Fruit fly (Drosophila melanogaster) whole organism, prepupa: ENCODE measurements around the gene CG14883.
A peak's percentile ranks its signal among the peaks of the same experiment; 100 is the strongest.

Experiments used
- Blimp-1 ChIP-seq: fragments of 200-800 bp; sonication (Bioruptor generic); optimal IDR thresholded peaks from 3 replicates; lab custom pipeline; 2017; ENCODE audit warnings: missing biosample characterization, missing genetic modification characterization, mild to moderate bottlenecking, moderate library complexity, missing genetic modification reagents
- CG10631 ChIP-seq: fragments of 200-800 bp; sonication (Bioruptor generic); optimal IDR thresholded peaks from 2 replicates; lab custom pipeline; 2016; ENCODE audit warnings: missing biosample characterization, missing genetic modification characterization
- CG10669 ChIP-seq: fragments of 200-800 bp; sonication (Bioruptor generic); optimal IDR thresholded peaks from 3 replicates; lab custom pipeline; 2018; ENCODE audit warnings: missing biosample characterization, mild to moderate bottlenecking, missing genetic modification characterization, moderate library complexity
- CG11294 ChIP-seq: fragments of 200-800 bp; sonication (Bioruptor generic); IDR thresholded peaks from 2 replicates; pipeline ENCODE4 v1.3.6; 2022; ENCODE audit warnings: missing biosample characterization, missing genetic modification characterization
- CG11902 ChIP-seq: fragments of 200-800 bp; sonication (Bioruptor generic); optimal IDR thresholded peaks from 3 replicates; lab custom pipeline; 2016; ENCODE audit warnings: missing biosample characterization, missing genetic modification characterization
- CG15336 ChIP-seq: fragments of 200-800 bp; sonication (Bioruptor generic); IDR thresholded peaks from 2 replicates; pipeline ENCODE4 v1.3.6; 2022; ENCODE audit warnings: missing biosample characterization, missing genetic modification characterization
- CG1621 ChIP-seq: fragments of 200-800 bp; sonication (Bioruptor generic); optimal IDR thresholded peaks from 3 replicates; lab custom pipeline; 2018; ENCODE audit warnings: missing biosample characterization, mild to moderate bottlenecking, missing genetic modification characterization
- CG3032 ChIP-seq: fragments of 200-800 bp; optimal IDR thresholded peaks from 2 replicates; lab custom pipeline; 2019; ENCODE audit warnings: missing biosample characterization, mild to moderate bottlenecking, missing genetic modification characterization, moderate library complexity
- CG31627 ChIP-seq: fragments of 200-800 bp; sonication (Bioruptor generic); optimal IDR thresholded peaks from 3 replicates; lab custom pipeline; 2016; ENCODE audit warnings: missing biosample characterization, missing genetic modification characterization
- CG32006 ChIP-seq: fragments of 200-800 bp; sonication (Bioruptor generic); optimal IDR thresholded peaks from 3 replicates; lab custom pipeline; 2017; ENCODE audit warnings: missing biosample characterization, mild to moderate bottlenecking, missing genetic modification characterization
- CG34406 ChIP-seq: fragments of 200-800 bp; sonication (Bioruptor generic); optimal IDR thresholded peaks from 3 replicates; lab custom pipeline; 2016; ENCODE audit warnings: missing biosample characterization, missing genetic modification characterization
- CG3919 ChIP-seq: fragments of 200-800 bp; sonication (Bioruptor generic); optimal IDR thresholded peaks from 3 replicates; lab custom pipeline; 2016; ENCODE audit warnings: missing biosample characterization, missing genetic modification characterization
- CG4318 ChIP-seq: fragments of 200-800 bp; sonication (Bioruptor generic); optimal IDR thresholded peaks from 3 replicates; lab custom pipeline; 2017; ENCODE audit warnings: missing biosample characterization, mild to moderate bottlenecking, missing genetic modification characterization
- CG6276 ChIP-seq: fragments of 200-800 bp; sonication (Bioruptor generic); optimal IDR thresholded peaks from 2 replicates; lab custom pipeline; 2017; ENCODE audit warnings: missing biosample characterization, mild to moderate bottlenecking, missing genetic modification characterization
- CG6792 ChIP-seq: fragments of 200-800 bp; sonication (Bioruptor generic); optimal IDR thresholded peaks from 3 replicates; lab custom pipeline; 2016; ENCODE audit warnings: missing biosample characterization, missing genetic modification characterization
- CG6808 ChIP-seq: fragments of 200-800 bp; sonication (Bioruptor generic); optimal IDR thresholded peaks from 3 replicates; lab custom pipeline; 2017; ENCODE audit warnings: missing biosample characterization, missing genetic modification characterization, mild to moderate bottlenecking, moderate library complexity, missing genetic modification reagents
- CG6854 ChIP-seq: fragments of 200-800 bp; sonication (Bioruptor generic); optimal IDR thresholded peaks from 2 replicates; lab custom pipeline; 2017; ENCODE audit warnings: missing biosample characterization, mild to moderate bottlenecking, missing genetic modification characterization
- CG7368 ChIP-seq: fragments of 200-800 bp; sonication (Bioruptor generic); optimal IDR thresholded peaks from 3 replicates; lab custom pipeline; 2016; ENCODE audit warnings: missing biosample characterization, missing genetic modification characterization
- CG8119 ChIP-seq: fragments of 200-800 bp; sonication (Bioruptor generic); IDR thresholded peaks from 3 replicates; pipeline ENCODE4 v1.3.6; 2022; ENCODE audit warnings: missing biosample characterization, missing genetic modification characterization
- CG8319 ChIP-seq: fragments of 200-800 bp; sonication (Bioruptor generic); optimal IDR thresholded peaks from 3 replicates; lab custom pipeline; 2016; ENCODE audit warnings: missing biosample characterization, missing genetic modification characterization
- CG8632 ChIP-seq: fragments of 200-800 bp; sonication (Bioruptor generic); optimal IDR thresholded peaks from 3 replicates; lab custom pipeline; 2016; ENCODE audit warnings: missing biosample characterization, missing genetic modification characterization
- CG9139 ChIP-seq: fragments of 200-800 bp; sonication (Bioruptor generic); optimal IDR thresholded peaks from 3 replicates; lab custom pipeline; 2017; ENCODE audit warnings: missing biosample characterization, mild to moderate bottlenecking, missing genetic modification characterization
- Eip75B ChIP-seq: fragments of 200-800 bp; sonication (Bioruptor generic); optimal IDR thresholded peaks from 3 replicates; lab custom pipeline; 2016; ENCODE audit warnings: missing biosample characterization, missing genetic modification characterization
- Eip78C ChIP-seq: fragments of 200-800 bp; sonication (Bioruptor generic); peaks from one replicate; lab custom pipeline; 2016; ENCODE audit warnings: missing biosample characterization, missing genetic modification characterization
- Eip93F ChIP-seq: fragments of 200-800 bp; sonication (Bioruptor generic); optimal IDR thresholded peaks from 2 replicates; lab custom pipeline; 2016; ENCODE audit warnings: missing biosample characterization, mild to moderate bottlenecking, missing genetic modification characterization
- Ets96B ChIP-seq: fragments of 200-800 bp; optimal IDR thresholded peaks from 2 replicates; lab custom pipeline; 2019; ENCODE audit warnings: missing biosample characterization, mild to moderate bottlenecking, missing genetic modification characterization, moderate library complexity
- Gug ChIP-seq: fragments of 200-800 bp; sonication (Bioruptor generic); IDR thresholded peaks from 2 replicates; pipeline ENCODE4 v1.3.6; 2022; ENCODE audit warnings: missing biosample characterization, missing genetic modification characterization
- Hr38 ChIP-seq: sonication (Bioruptor generic); optimal IDR thresholded peaks from 2 replicates; lab custom pipeline; 2016; ENCODE audit warnings: missing biosample characterization, missing genetic modification characterization
- Hr39 ChIP-seq: fragments of 200-800 bp; sonication (Bioruptor generic); optimal IDR thresholded peaks from 2 replicates; lab custom pipeline; 2016; ENCODE audit warnings: missing biosample characterization, missing genetic modification characterization
- Hr4 ChIP-seq: fragments of 200-800 bp; sonication (Bioruptor generic); optimal IDR thresholded peaks from 3 replicates; lab custom pipeline; 2016; ENCODE audit warnings: missing biosample characterization, missing genetic modification characterization
- Lpt ChIP-seq: fragments of 200-800 bp; sonication (Bioruptor generic); optimal IDR thresholded peaks from 3 replicates; lab custom pipeline; 2016; ENCODE audit warnings: missing biosample characterization, missing genetic modification characterization
- Met ChIP-seq: fragments of 200-800 bp; sonication (Bioruptor generic); optimal IDR thresholded peaks from 3 replicates; lab custom pipeline; 2016; ENCODE audit warnings: missing biosample characterization, missing genetic modification characterization
- OdsH ChIP-seq: fragments of 200-800 bp; sonication (Bioruptor generic); optimal IDR thresholded peaks from 3 replicates; lab custom pipeline; 2016; ENCODE audit warnings: missing biosample characterization, missing genetic modification characterization
- Smox ChIP-seq: fragments of 200-800 bp; sonication (Bioruptor generic); optimal IDR thresholded peaks from 3 replicates; lab custom pipeline; 2016; ENCODE audit warnings: missing biosample characterization, missing genetic modification characterization
- Sox102F ChIP-seq: fragments of 200-800 bp; sonication (Bioruptor generic); optimal IDR thresholded peaks from 2 replicates; lab custom pipeline; 2016; ENCODE audit warnings: missing biosample characterization, mild to moderate bottlenecking, missing genetic modification characterization
- Sox14 ChIP-seq: fragments of 200-800 bp; sonication (Bioruptor generic); optimal IDR thresholded peaks from 3 replicates; lab custom pipeline; 2016; ENCODE audit warnings: missing biosample characterization, missing genetic modification characterization
- Sox15 ChIP-seq: fragments of 200-800 bp; sonication (Bioruptor generic); optimal IDR thresholded peaks from 3 replicates; lab custom pipeline; 2016; ENCODE audit warnings: missing biosample characterization, missing genetic modification characterization
- acj6 ChIP-seq: fragments of 200-800 bp; sonication (Bioruptor generic); optimal IDR thresholded peaks from 3 replicates; lab custom pipeline; 2016; ENCODE audit warnings: missing biosample characterization, missing genetic modification characterization
- dac ChIP-seq: fragments of 200-800 bp; sonication (Bioruptor generic); optimal IDR thresholded peaks from 2 replicates; lab custom pipeline; 2017; ENCODE audit warnings: missing biosample characterization, mild to moderate bottlenecking, missing genetic modification characterization
- dsx ChIP-seq: fragments of 200-800 bp; optimal IDR thresholded peaks from 3 replicates; lab custom pipeline; 2019; ENCODE audit warnings: missing biosample characterization, mild to moderate bottlenecking, missing genetic modification characterization, moderate library complexity; ENCODE audit not compliant: poor library complexity, severe bottlenecking
- eg ChIP-seq: fragments of 200-800 bp; sonication (Bioruptor generic); IDR thresholded peaks from 3 replicates; pipeline ENCODE4 v1.3.6; 2022; ENCODE audit warnings: missing biosample characterization, missing genetic modification characterization
- fd59A ChIP-seq: fragments of 200-800 bp; sonication (Bioruptor generic); optimal IDR thresholded peaks from 2 replicates; lab custom pipeline; 2017; ENCODE audit warnings: missing biosample characterization, mild to moderate bottlenecking, missing genetic modification characterization, missing genetic modification reagents
- fd85E ChIP-seq: fragments of 200-800 bp; sonication (Bioruptor generic); optimal IDR thresholded peaks from 3 replicates; lab custom pipeline; 2016; ENCODE audit warnings: missing biosample characterization, missing genetic modification characterization
- lz ChIP-seq: fragments of 200-800 bp; sonication (Bioruptor generic); optimal IDR thresholded peaks from 3 replicates; lab custom pipeline; 2016; ENCODE audit warnings: missing biosample characterization, missing genetic modification characterization
- net ChIP-seq: fragments of 200-800 bp; sonication (Bioruptor generic); optimal IDR thresholded peaks from 3 replicates; lab custom pipeline; 2016; ENCODE audit warnings: missing biosample characterization, missing genetic modification characterization
- pdm3 ChIP-seq: fragments of 200-800 bp; sonication (Bioruptor generic); optimal IDR thresholded peaks from 3 replicates; lab custom pipeline; 2016; ENCODE audit warnings: missing biosample characterization, missing genetic modification characterization
- spab ChIP-seq: fragments of 200-800 bp; sonication (Bioruptor generic); optimal IDR thresholded peaks from 2 replicates; lab custom pipeline; 2017; ENCODE audit warnings: missing biosample characterization, mild to moderate bottlenecking, missing genetic modification characterization, missing genetic modification reagents
- ss ChIP-seq, 2 experiments: fragments of 200-800 bp; sonication (Bioruptor generic); optimal IDR thresholded peaks; 2 replicates in 1 of 2; 3 replicates in 1 of 2; lab custom pipeline; 2017 to 2018; ENCODE audit warnings: mild to moderate bottlenecking in 2 of 2, missing biosample characterization in 2 of 2, missing genetic modification characterization in 2 of 2, moderate library complexity in 1 of 2
- vri ChIP-seq: fragments of 200-800 bp; sonication (Bioruptor generic); optimal IDR thresholded peaks from 3 replicates; lab custom pipeline; 2016; ENCODE audit warnings: missing biosample characterization, mild to moderate bottlenecking, missing genetic modification characterization

Gene CG14883

dm6 chr3R:16430381-16430780 is 25.5 kb upstream of the CG14883 start, which contains the start of gene CG31279:
Gene CG31279, plus strand, starts transcription at chr3R:16430681.
- TF ChIP-seq acj6 (GFP tag; lab: Kevin White, UChicago), result no peak
- TF ChIP-seq CG6808 (GFP tag; lab: Kevin White, UChicago), result no peak
- no peak for TF ChIP-seq CG3032
- TF ChIP-seq dac (GFP tag; lab: Kevin White, UChicago), result no peak
- TF ChIP-seq CG6276, result no peak
- TF ChIP-seq CG9139, result no peak
- no peak for TF ChIP-seq pdm3 (GFP tag; lab: Kevin White, UChicago)
- no peak for TF ChIP-seq CG6792
- TF ChIP-seq Ets96B (tag; lab: Kevin White, UChicago), result no peak
- no peak for TF ChIP-seq eg (GFP tag; lab: Robert Waterston, UW)
- TF ChIP-seq CG31627 (GFP tag; lab: Kevin White, UChicago), result no peak
- TF ChIP-seq Eip93F (GFP tag; lab: Kevin White, UChicago), result no peak
- TF ChIP-seq lz (GFP tag; lab: Kevin White, UChicago), result no peak
- no peak for TF ChIP-seq CG10669 (GFP tag; lab: Kevin White, UChicago)
- no peak for TF ChIP-seq Sox15 (GFP tag; lab: Kevin White, UChicago)
- no peak for TF ChIP-seq fd85E (GFP tag; lab: Kevin White, UChicago)
- TF ChIP-seq CG3919 (GFP tag; lab: Kevin White, UChicago), result no peak
- no peak for TF ChIP-seq Hr38 (GFP tag; lab: Kevin White, UChicago)
- TF ChIP-seq CG8632 (GFP tag; lab: Kevin White, UChicago), result no peak
- no peak for TF ChIP-seq Gug (GFP tag; lab: Robert Waterston, UW)

- TF ChIP-seq CG34406, result no peak
- TF ChIP-seq Eip75B (GFP tag; lab: Kevin White, UChicago), result no peak
- no peak for TF ChIP-seq net
- no peak for TF ChIP-seq CG11294 (GFP tag; lab: Robert Waterston, UW)
- no peak for TF ChIP-seq CG8319 (GFP tag; lab: Kevin White, UChicago)
- 0 out of 2 replicates have a peak, but pooled peaks have one; percentile 12 for TF ChIP-seq CG15336 (GFP tag; lab: Robert Waterston, UW)
- no peak for TF ChIP-seq Smox (GFP tag; lab: Kevin White, UChicago)
- TF ChIP-seq acj6 (GFP tag; lab: Kevin White, UChicago), result no peak
- TF ChIP-seq CG9139, result no peak
- TF ChIP-seq Sox14 (GFP tag; lab: Kevin White, UChicago), result peak; percentile 17
- TF ChIP-seq CG11902 (GFP tag; lab: Kevin White, UChicago), result no peak
- no peak; the same call in 2 of the 3 replicates for TF ChIP-seq CG8119 (GFP tag; lab: Robert Waterston, UW)
- TF ChIP-seq Sox102F (GFP tag; lab: Kevin White, UChicago), result no peak
- TF ChIP-seq eg (GFP tag; lab: Robert Waterston, UW), result no peak; the same call in 2 of the 3 replicates
- TF ChIP-seq CG10631 (GFP tag; lab: Kevin White, UChicago), result no peak
- no peak for TF ChIP-seq fd59A (GFP tag; lab: Kevin White, UChicago)
- TF ChIP-seq Hr4 (GFP tag; lab: Kevin White, UChicago), result no peak
- no peak for TF ChIP-seq Sox15 (GFP tag; lab: Kevin White, UChicago)
- no peak for TF ChIP-seq Eip93F (GFP tag; lab: Kevin White, UChicago)
- TF ChIP-seq Gug (GFP tag; lab: Robert Waterston, UW), result no peak
- TF ChIP-seq CG32006, result no peak
- TF ChIP-seq Eip78C (GFP tag; lab: Kevin White, UChicago), result peak; percentile 68
- TF ChIP-seq CG1621 (tag; lab: Kevin White, UChicago), result no peak
- no peak for TF ChIP-seq CG7368
- no peak for TF ChIP-seq OdsH
- TF ChIP-seq CG4318 (GFP tag; lab: Kevin White, UChicago), result no peak
- no peak for TF ChIP-seq ss (GFP tag; optimal IDR thresholded peaks at IDR 0.05; lab: Kevin White, UChicago)
- peak; percentile 25 for TF ChIP-seq Met (GFP tag; lab: Kevin White, UChicago)
- TF ChIP-seq Lpt, result no peak
- peak; percentile 31 for TF ChIP-seq Hr39 (GFP tag; lab: Kevin White, UChicago)
- peak; percentile 37 for TF ChIP-seq CG3919 (GFP tag; lab: Kevin White, UChicago)
- peak; percentile 99 for TF ChIP-seq dsx (GFP tag; lab: Kevin White, UChicago)
- TF ChIP-seq Ets96B (tag; lab: Kevin White, UChicago), result no peak
- no peak for TF ChIP-seq vri (GFP tag; lab: Kevin White, UChicago)
- TF ChIP-seq spab (GFP tag; lab: Kevin White, UChicago), result no peak
- TF ChIP-seq fd85E (GFP tag; lab: Kevin White, UChicago), result no peak
- TF ChIP-seq CG8632 (GFP tag; lab: Kevin White, UChicago), result no peak
- no peak for TF ChIP-seq Blimp-1 (GFP tag; lab: Kevin White, UChicago)
- TF ChIP-seq CG6854 (GFP tag; lab: Kevin White, UChicago), result no peak
- peak; percentile 22 for TF ChIP-seq CG3032
Observed at dm6 chr3R:16431707-16432106, 24.1 kb upstream of the CG14883 start.
